Worm (Caenorhabditis elegans) whole organism, late embryonic: ENCODE data around the gene dot-1.4.

Source experiments
- C08G9.2 ChIP-seq: sonication (generic microtip); optimal IDR thresholded peaks from 2 replicates; lab custom pipeline; 2016; ENCODE audit warnings: mild to moderate bottlenecking, missing genetic modification characterization, moderate library complexity, missing compliant biosample characterization
- F13H6.1 ChIP-seq: sonication (generic microtip); optimal IDR thresholded peaks from 2 replicates; lab custom pipeline; 2016; ENCODE audit warnings: missing genetic modification characterization, missing compliant biosample characterization
- K09A11.1 ChIP-seq: sonication (generic microtip); optimal IDR thresholded peaks from 2 replicates; lab custom pipeline; 2017; ENCODE audit warnings: antibody characterized with exemption, mild to moderate bottlenecking, missing genetic modification characterization, missing compliant biosample characterization; ENCODE audit not compliant: insufficient read depth
- T23F11.4 ChIP-seq: fragments of 200-800 bp; sonication (Bioruptor generic); optimal IDR thresholded peaks from 2 replicates; lab custom pipeline; 2018; ENCODE audit warnings: mild to moderate bottlenecking, missing genetic modification characterization, missing compliant biosample characterization
- ahr-1 ChIP-seq: sonication (generic microtip); optimal IDR thresholded peaks from 2 replicates; lab custom pipeline; 2016; ENCODE audit warnings: missing genetic modification characterization, missing compliant biosample characterization
- ama-1 ChIP-seq: fragments of 150-350 bp; optimal IDR thresholded peaks from 2 replicates; lab custom pipeline; 2014
- ceh-14 ChIP-seq: sonication (generic microtip); optimal IDR thresholded peaks from 2 replicates; lab custom pipeline; 2016; ENCODE audit warnings: missing genotype, missing genetic modification characterization, missing compliant biosample characterization
- ceh-18 ChIP-seq: sonication (generic microtip); optimal IDR thresholded peaks from 2 replicates; lab custom pipeline; 2016; ENCODE audit warnings: missing genetic modification characterization, missing compliant biosample characterization
- ceh-2 ChIP-seq: sonication (generic microtip); optimal IDR thresholded peaks from 2 replicates; lab custom pipeline; 2016; ENCODE audit warnings: missing genotype, missing genetic modification characterization, missing compliant biosample characterization
- ceh-22 ChIP-seq: sonication (generic microtip); optimal IDR thresholded peaks from 2 replicates; lab custom pipeline; 2017; ENCODE audit warnings: missing biosample characterization, missing genetic modification characterization
- ceh-24 ChIP-seq: sonication (generic microtip); optimal IDR thresholded peaks from 2 replicates; lab custom pipeline; 2016; ENCODE audit warnings: mild to moderate bottlenecking, missing genetic modification characterization, missing compliant biosample characterization
- ceh-31 ChIP-seq: sonication (generic microtip); optimal IDR thresholded peaks from 2 replicates; lab custom pipeline; 2016; ENCODE audit warnings: missing genetic modification characterization, missing compliant biosample characterization
- ceh-34 ChIP-seq: sonication (generic microtip); optimal IDR thresholded peaks from 2 replicates; lab custom pipeline; 2016; ENCODE audit warnings: mild to moderate bottlenecking, missing genetic modification characterization, missing compliant biosample characterization
- ceh-45 ChIP-seq: fragments of 200-800 bp; sonication (Bioruptor generic); IDR thresholded peaks from 2 replicates; pipeline ENCODE4 v1.3.6; 2022; ENCODE audit warnings: missing genetic modification reagents, missing genetic modification characterization, missing compliant biosample characterization
- ceh-6 ChIP-seq: fragments of 200-800 bp; sonication (Bioruptor generic); optimal IDR thresholded peaks from 2 replicates; lab custom pipeline; 2018; ENCODE audit warnings: mild to moderate bottlenecking, missing genetic modification characterization, missing compliant biosample characterization
- ceh-9 ChIP-seq: sonication (generic microtip); optimal IDR thresholded peaks from 2 replicates; lab custom pipeline; 2016; ENCODE audit warnings: mild to moderate bottlenecking, missing genetic modification characterization, inconsistent platforms, missing compliant biosample characterization
- che-1 ChIP-seq: sonication (generic microtip); optimal IDR thresholded peaks from 2 replicates; lab custom pipeline; 2016; ENCODE audit warnings: mild to moderate bottlenecking, missing genetic modification characterization, missing compliant biosample characterization
- dmd-4 ChIP-seq: sonication (generic microtip); optimal IDR thresholded peaks from 2 replicates; lab custom pipeline; 2016; ENCODE audit warnings: borderline replicate concordance, missing genetic modification characterization, missing compliant biosample characterization
- elt-4 ChIP-seq: sonication (generic microtip); optimal IDR thresholded peaks from 2 replicates; lab custom pipeline; 2016; ENCODE audit warnings: missing genetic modification characterization, missing compliant biosample characterization
- ets-4 ChIP-seq: sonication (generic microtip); optimal IDR thresholded peaks from 2 replicates; lab custom pipeline; 2016; ENCODE audit warnings: missing genetic modification characterization, missing compliant biosample characterization
- eyg-1 ChIP-seq: sonication (generic microtip); optimal IDR thresholded peaks from 2 replicates; lab custom pipeline; 2016; ENCODE audit warnings: missing genotype, missing genetic modification characterization, missing compliant biosample characterization
- fax-1 ChIP-seq: sonication (generic microtip); optimal IDR thresholded peaks from 2 replicates; lab custom pipeline; 2016; ENCODE audit warnings: missing genotype, missing genetic modification characterization, missing compliant biosample characterization
- fkh-6 ChIP-seq: sonication (generic microtip); optimal IDR thresholded peaks from 2 replicates; lab custom pipeline; 2016; ENCODE audit warnings: missing genetic modification characterization, missing compliant biosample characterization
- gmeb-2 ChIP-seq: sonication (generic microtip); optimal IDR thresholded peaks from 2 replicates; lab custom pipeline; 2016; ENCODE audit warnings: missing genetic modification characterization, inconsistent platforms, missing compliant biosample characterization
- hlh-13 ChIP-seq: fragments of 200-800 bp; sonication (Bioruptor generic); optimal IDR thresholded peaks from 2 replicates; lab custom pipeline; 2018; ENCODE audit warnings: mild to moderate bottlenecking, missing genetic modification characterization, missing compliant biosample characterization
- hlh-15 ChIP-seq: sonication (generic microtip); optimal IDR thresholded peaks from 2 replicates; lab custom pipeline; 2016; ENCODE audit warnings: missing genetic modification characterization, missing compliant biosample characterization
- lim-6 ChIP-seq: sonication (generic microtip); optimal IDR thresholded peaks from 2 replicates; lab custom pipeline; 2016; ENCODE audit warnings: missing genetic modification characterization, missing compliant biosample characterization
- lin-11 ChIP-seq: fragments of 200-800 bp; sonication (Bioruptor generic); optimal IDR thresholded peaks from 2 replicates; lab custom pipeline; 2018; ENCODE audit warnings: mild to moderate bottlenecking, missing genetic modification characterization, missing compliant biosample characterization
- madf-2 ChIP-seq: sonication (generic microtip); optimal IDR thresholded peaks from 2 replicates; lab custom pipeline; 2017; ENCODE audit warnings: missing genetic modification characterization, missing compliant biosample characterization
- mec-3 ChIP-seq: sonication (generic microtip); optimal IDR thresholded peaks from 2 replicates; lab custom pipeline; 2016; ENCODE audit warnings: borderline replicate concordance, missing genetic modification characterization, missing compliant biosample characterization
- npax-4 ChIP-seq: sonication (generic microtip); optimal IDR thresholded peaks from 2 replicates; lab custom pipeline; 2016; ENCODE audit warnings: missing genetic modification characterization, missing compliant biosample characterization
- pag-3 ChIP-seq: sonication (generic microtip); optimal IDR thresholded peaks from 2 replicates; lab custom pipeline; 2016; ENCODE audit warnings: missing compliant biosample characterization, missing genetic modification characterization, borderline replicate concordance
- pat-9 ChIP-seq: fragments of 200-800 bp; sonication (Bioruptor generic); optimal IDR thresholded peaks from 2 replicates; lab custom pipeline; 2018; ENCODE audit warnings: mild to moderate bottlenecking, missing genetic modification characterization, moderate library complexity, missing compliant biosample characterization
- pha-2 ChIP-seq: sonication (generic microtip); optimal IDR thresholded peaks from 2 replicates; lab custom pipeline; 2017; ENCODE audit warnings: mild to moderate bottlenecking, missing genetic modification characterization, missing compliant biosample characterization
- pha-4 ChIP-seq: fragments of 150-350 bp; optimal IDR thresholded peaks from 2 replicates; lab custom pipeline; 2018; ENCODE audit warnings: missing biosample characterization, missing genetic modification reagents, missing genetic modification characterization
- pqm-1 ChIP-seq: sonication (generic microtip); optimal IDR thresholded peaks from 2 replicates; lab custom pipeline; 2016; ENCODE audit warnings: missing genetic modification characterization, missing compliant biosample characterization
- pros-1 ChIP-seq: fragments of 150-350 bp; optimal IDR thresholded peaks from 2 replicates; lab custom pipeline; 2014; ENCODE audit warnings: missing biosample characterization, missing genetic modification reagents, missing genetic modification characterization
- rnt-1 ChIP-seq: sonication (generic microtip); optimal IDR thresholded peaks from 2 replicates; lab custom pipeline; 2016; ENCODE audit warnings: missing genetic modification characterization, missing compliant biosample characterization
- sdc-2 ChIP-seq: sonication (generic microtip); optimal IDR thresholded peaks from 2 replicates; lab custom pipeline; 2016; ENCODE audit warnings: missing genotype, missing genetic modification characterization, missing compliant biosample characterization
- sox-2 ChIP-seq: fragments of 200-800 bp; sonication (Bioruptor generic); IDR thresholded peaks from 2 replicates; pipeline ENCODE4 v1.3.6; 2022; ENCODE audit warnings: missing genetic modification reagents, missing genetic modification characterization, missing compliant biosample characterization
- syd-9 ChIP-seq: sonication (generic microtip); optimal IDR thresholded peaks from 2 replicates; lab custom pipeline; 2016; ENCODE audit warnings: mild to moderate bottlenecking, missing genetic modification characterization, moderate library complexity, missing compliant biosample characterization
- tbx-2 ChIP-seq: sonication (generic microtip); optimal IDR thresholded peaks from 2 replicates; lab custom pipeline; 2016; ENCODE audit warnings: missing genetic modification characterization, missing compliant biosample characterization
- tbx-7 ChIP-seq: sonication (generic microtip); optimal IDR thresholded peaks from 2 replicates; lab custom pipeline; 2016; ENCODE audit warnings: missing genotype, missing genetic modification characterization, missing compliant biosample characterization
- ttx-3 ChIP-seq: sonication (generic microtip); optimal IDR thresholded peaks from 2 replicates; lab custom pipeline; 2016; ENCODE audit warnings: missing genetic modification reagents, missing genetic modification characterization, missing compliant biosample characterization
- unc-42 ChIP-seq: sonication (generic microtip); optimal IDR thresholded peaks from 2 replicates; lab custom pipeline; 2016; ENCODE audit warnings: missing genotype, missing genetic modification characterization, missing compliant biosample characterization
- unc-86 ChIP-seq: sonication (generic microtip); optimal IDR thresholded peaks from 2 replicates; lab custom pipeline; 2016; ENCODE audit warnings: missing genetic modification characterization, missing compliant biosample characterization

The dot-1.4 gene

DNA sequence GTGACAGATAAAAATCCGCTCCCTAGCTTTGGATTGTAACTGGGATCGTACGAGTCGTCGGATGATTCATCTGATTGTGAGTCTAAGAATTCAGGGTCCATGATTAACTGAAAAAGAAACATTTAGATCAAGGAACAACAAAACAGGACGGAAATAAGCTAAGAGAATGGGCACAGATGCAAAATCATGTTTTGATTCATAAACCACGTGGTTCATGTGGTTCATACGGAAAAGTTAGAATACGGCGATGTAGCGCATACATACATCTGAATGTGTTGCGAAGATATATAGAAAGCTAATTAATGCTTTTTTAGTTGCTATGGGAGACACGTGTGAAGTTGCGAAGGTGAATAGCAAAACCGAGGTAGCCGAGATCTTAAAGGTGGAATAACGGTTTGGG is 10.5 kb upstream of the dot-1.4 start, which contains the start of gene F55G7.3:
Gene F55G7.3 (minus strand): TSS at position 101 of the 400 bp plus-strand sequence.
- TF ChIP-seq gmeb-2 (tag; lab: Kevin White, UChicago) (no peak), ama-1 (lab: Kevin White, UChicago) (no peak), ceh-31 (tag; lab: Kevin White, UChicago) (no peak), madf-2 (tag; lab: Kevin White, UChicago) (no peak), che-1 (tag; lab: Kevin White, UChicago) (no peak)
- TF ChIP-seq, all 69 proteins: peak for 0

DNA sequence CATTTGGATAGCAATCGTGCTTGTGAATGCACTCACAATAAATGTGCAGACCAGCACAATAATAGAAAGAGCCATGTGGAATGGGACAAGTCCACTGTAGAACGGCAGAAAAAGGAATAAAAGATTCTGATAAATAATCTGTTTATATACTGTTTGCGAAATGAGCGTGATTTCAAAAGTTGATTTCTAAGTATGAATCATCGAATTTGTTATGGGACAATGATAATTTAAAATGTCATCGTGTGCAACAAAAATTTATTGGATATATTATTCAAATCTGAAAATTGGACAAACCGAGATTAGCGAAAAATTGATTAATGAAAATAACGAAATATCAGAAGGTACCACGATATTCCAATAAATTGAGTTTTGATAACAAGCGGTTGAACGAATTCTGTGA is 7.4 kb upstream of the dot-1.4 start, which contains the start of gene F55G7.5:
Gene F55G7.5 (minus strand): TSS at position 101 of the 400 bp plus-strand sequence.
- TF ChIP-seq sox-2 = no peak
- no peak for TF ChIP-seq npax-4
- TF ChIP-seq rnt-1 (tag; lab: Kevin White, UChicago) = no peak
- no peak for TF ChIP-seq ceh-24
- TF ChIP-seq ets-4 = no peak
- TF ChIP-seq ceh-18 (tag; lab: Kevin White, UChicago) = no peak
- TF ChIP-seq lin-11 (tag; lab: Kevin White, UChicago) = no peak
- TF ChIP-seq ceh-22 = no peak
- TF ChIP-seq pat-9 (tag; lab: Kevin White, UChicago) = no peak
- TF ChIP-seq lim-6 (tag; lab: Kevin White, UChicago) = no peak
- TF ChIP-seq K09A11.1 (tag; lab: Kevin White, UChicago) = no peak
- no peak for TF ChIP-seq ceh-31 (tag; lab: Kevin White, UChicago)
- TF ChIP-seq mec-3 (tag; lab: Kevin White, UChicago) = no peak
- TF ChIP-seq eyg-1 (tag; lab: Kevin White, UChicago) = no peak
- TF ChIP-seq ceh-45 (GFP tag; lab: Robert Waterston, UW) = no peak
- TF ChIP-seq ceh-34 (tag; lab: Kevin White, UChicago) = no peak

DNA sequence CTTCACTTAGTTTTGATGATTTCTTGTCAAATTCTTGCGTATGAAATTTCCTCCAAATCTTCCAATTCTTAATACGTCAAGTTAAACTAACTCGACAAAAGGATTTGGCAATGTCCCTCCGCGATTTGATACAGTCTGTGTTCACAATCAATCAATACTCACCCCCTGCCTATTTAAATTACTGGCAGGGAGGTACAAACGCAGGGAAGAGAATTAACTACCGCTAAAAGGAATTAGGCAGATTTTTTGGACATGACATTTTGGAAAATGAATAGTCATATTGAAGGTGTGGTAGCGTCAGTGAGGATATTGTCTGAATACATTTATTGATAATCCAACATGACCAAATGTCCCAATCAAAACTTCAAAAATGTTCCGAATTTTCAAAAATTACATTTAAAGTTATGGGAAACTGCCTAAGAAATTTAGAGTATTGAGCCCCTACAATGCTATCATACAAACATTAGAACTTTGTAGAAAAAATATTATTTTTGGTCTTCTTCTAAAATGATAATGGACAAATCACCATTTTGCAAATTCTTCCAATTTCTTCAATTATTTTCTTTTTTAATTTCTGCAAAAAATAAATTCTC is 6.0 kb upstream of the dot-1.4 start:
- TF ChIP-seq unc-42 (tag; lab: Kevin White, UChicago) (peak; percentile 90), che-1 (tag; lab: Kevin White, UChicago) (peak; percentile 41), pqm-1 (tag; lab: Kevin White, UChicago) (peak; percentile 85), dmd-4 (peak; percentile 31), pag-3 (no peak), K09A11.1 (tag; lab: Kevin White, UChicago) (peak; percentile 87), hlh-13 (no peak), npax-4 (no peak), pha-4 (tag; lab: Kevin White, UChicago) (no peak), madf-2 (tag; lab: Kevin White, UChicago) (peak; percentile 73), tbx-7 (peak; percentile 50), sdc-2 (tag; lab: Kevin White, UChicago) (peak; percentile 99), pha-2 (no peak), ceh-14 (peak; percentile 52), ceh-9 (tag; lab: Kevin White, UChicago) (no peak), mec-3 (tag; lab: Kevin White, UChicago) (no peak), hlh-15 (tag; lab: Kevin White, UChicago) (peak; percentile 44), unc-86 (tag; lab: Kevin White, UChicago) (peak; percentile 85), syd-9 (tag; lab: Kevin White, UChicago) (peak; percentile 87), T23F11.4 (GFP tag; lab: Kevin White, UChicago) (peak; percentile 1), lim-6 (tag; lab: Kevin White, UChicago) (peak; percentile 58), ceh-2 (tag; lab: Kevin White, UChicago) (peak; percentile 74), ceh-22 (peak; percentile 13), elt-4 (tag; lab: Kevin White, UChicago) (no peak), fkh-6 (peak; percentile 57), fax-1 (tag; lab: Kevin White, UChicago) (no peak), ttx-3 (peak; percentile 53), eyg-1 (tag; lab: Kevin White, UChicago) (no peak), pat-9 (tag; lab: Kevin White, UChicago) (peak; percentile 62), pros-1 (tag; lab: Kevin White, UChicago) (peak; percentile 97), ahr-1 (tag; lab: Kevin White, UChicago) (no peak), ceh-31 (tag; lab: Kevin White, UChicago) (peak; percentile 92), F13H6.1 (tag; lab: Kevin White, UChicago) (peak; percentile 70), ceh-18 (tag; lab: Kevin White, UChicago) (peak; percentile 96), C08G9.2 (tag; lab: Kevin White, UChicago) (peak; percentile 65), gmeb-2 (tag; lab: Kevin White, UChicago) (peak; percentile 66), ceh-6 (GFP tag; lab: Kevin White, UChicago) (peak; percentile 66), tbx-2 (tag; lab: Kevin White, UChicago) (peak; percentile 89)
